Fruit fly (Drosophila melanogaster): Measurements from ENCODE around the gene SkpC.

DNA sequence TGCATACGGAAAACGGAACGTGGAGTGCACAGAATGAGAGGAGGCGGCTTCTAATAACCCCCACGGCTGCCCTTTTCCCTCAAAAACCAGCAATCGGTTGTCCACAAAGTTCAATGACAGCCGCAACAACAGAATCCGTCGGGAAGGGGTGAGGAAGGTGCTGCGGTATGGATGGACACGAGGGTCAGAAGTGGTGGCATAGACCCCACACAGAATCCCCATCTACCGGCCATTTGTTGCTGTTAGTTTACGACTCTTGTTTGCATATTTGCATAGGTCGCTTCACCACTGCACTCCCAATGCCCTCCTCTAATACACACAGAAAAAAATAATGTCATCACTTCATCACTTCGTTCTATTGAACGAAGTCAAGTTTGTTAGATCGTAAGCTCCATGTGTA lies 23.2 kb downstream of the SkpC start:
- TF ChIP-seq Myc (optimal IDR thresholded peaks at IDR 0.05) (no peak), h (optimal IDR thresholded peaks at IDR 0.05) (no peak), psq (optimal IDR thresholded peaks at IDR 0.05) (no peak)
